Fruit fly (Drosophila melanogaster): Measurements from ENCODE around the gene CG7646.

DNA sequence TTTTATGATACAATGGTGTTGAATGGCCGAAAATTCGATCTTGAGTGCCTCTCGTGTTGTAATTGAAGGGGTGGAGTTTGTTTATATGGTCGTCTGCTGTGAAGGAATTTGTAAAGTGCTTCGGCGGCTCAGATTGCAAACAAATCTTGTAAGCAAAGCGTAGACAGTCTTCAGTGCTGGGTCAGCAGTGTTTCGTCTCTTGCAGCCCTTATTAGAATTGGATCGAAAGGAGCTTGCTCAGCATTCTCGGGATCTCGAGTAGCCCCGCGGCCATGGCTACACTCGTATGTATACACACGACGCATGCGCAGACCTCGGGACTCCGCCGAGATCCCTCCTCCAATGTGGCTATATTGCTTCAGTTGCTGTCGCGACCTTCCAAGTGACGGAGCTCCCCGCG, 13.6 kb upstream of the CG7646 start:
- TF ChIP-seq CTCF (optimal IDR thresholded peaks at IDR 0.05) (no peak), CG8478 (optimal IDR thresholded peaks at IDR 0.05) (no peak)
